Worm (Caenorhabditis elegans): ENCODE measurements around the gene srh-282.

Gene srh-282

ce11 chrIV:273299-273698 lies at the start of gene srh-282:
Gene srh-282 (minus strand): TSS chrIV:273399.
- TF ChIP-seq ref-1 (GFP tag; conservative IDR thresholded peaks at IDR 0.05) (no peak), ztf-29 (GFP tag; IDR thresholded peaks at IDR 0.05) (no peak), tab-1 (GFP tag; IDR thresholded peaks at IDR 0.05) (no peak), klf-2 (GFP tag; conservative IDR thresholded peaks at IDR 0.05) (no peak), cog-1 (tag; optimal IDR thresholded peaks at IDR 0.05) (no peak), T22C8.4 (GFP tag; IDR thresholded peaks at IDR 0.05) (no peak), ztf-23 (GFP tag; IDR thresholded peaks at IDR 0.05) (no peak), flt-1 (GFP tag; IDR thresholded peaks at IDR 0.05) (no peak), med-1 (GFP tag; optimal IDR thresholded peaks at IDR 0.05; ENCODE audit: insufficient read depth) (no peak)

ce11 chrIV:322497-322896 lies 49.3 kb upstream of the srh-282 start, which contains the start of gene grl-26:
Gene grl-26 (minus strand): TSS chrIV:322814.
- TF ChIP-seq klf-2 (GFP tag; conservative IDR thresholded peaks at IDR 0.05) (peak; percentile 59), ztf-23 (GFP tag; IDR thresholded peaks at IDR 0.05) (peak; percentile 81), ztf-29 (GFP tag; IDR thresholded peaks at IDR 0.05) (0 out of 2 replicates have a peak, but pooled peaks have one; percentile 43), ref-1 (GFP tag; conservative IDR thresholded peaks at IDR 0.05) (no peak), cog-1 (tag; optimal IDR thresholded peaks at IDR 0.05) (peak; percentile 80), flt-1 (GFP tag; IDR thresholded peaks at IDR 0.05) (peak; percentile 75), med-1 (GFP tag; optimal IDR thresholded peaks at IDR 0.05; ENCODE audit: insufficient read depth) (no peak), T22C8.4 (GFP tag; IDR thresholded peaks at IDR 0.05) (peak; percentile 58), tab-1 (GFP tag; IDR thresholded peaks at IDR 0.05) (peak; percentile 82)

- TF ChIP-seq med-1 (GFP tag; optimal IDR thresholded peaks at IDR 0.05; ENCODE audit: insufficient read depth) = no peak
- no peak for TF ChIP-seq T22C8.4 (GFP tag; IDR thresholded peaks at IDR 0.05)
- no peak for TF ChIP-seq ref-1 (GFP tag; conservative IDR thresholded peaks at IDR 0.05)
- TF ChIP-seq ztf-29 (GFP tag; IDR thresholded peaks at IDR 0.05) = no peak
- no peak for TF ChIP-seq klf-2 (GFP tag; conservative IDR thresholded peaks at IDR 0.05)
- TF ChIP-seq ztf-23 (GFP tag; IDR thresholded peaks at IDR 0.05) = no peak
- TF ChIP-seq tab-1 (GFP tag; IDR thresholded peaks at IDR 0.05) = no peak
- TF ChIP-seq cog-1 (tag; optimal IDR thresholded peaks at IDR 0.05) = no peak
- TF ChIP-seq flt-1 (GFP tag; IDR thresholded peaks at IDR 0.05) = no peak
Measured at ce11 chrIV:320380-320779, 47.2 kb upstream of the srh-282 start, which contains the start of gene dsc-4. Gene dsc-4 (minus strand): TSS chrIV:320544.

- TF ChIP-seq cog-1 (tag; optimal IDR thresholded peaks at IDR 0.05) = no peak
- no peak for TF ChIP-seq T22C8.4 (GFP tag; IDR thresholded peaks at IDR 0.05)
- no peak for TF ChIP-seq ref-1 (GFP tag; conservative IDR thresholded peaks at IDR 0.05)
- no peak for TF ChIP-seq tab-1 (GFP tag; IDR thresholded peaks at IDR 0.05)
- TF ChIP-seq ztf-23 (GFP tag; IDR thresholded peaks at IDR 0.05) = no peak
- no peak for TF ChIP-seq flt-1 (GFP tag; IDR thresholded peaks at IDR 0.05)
- no peak for TF ChIP-seq med-1 (GFP tag; optimal IDR thresholded peaks at IDR 0.05; ENCODE audit: insufficient read depth)
- TF ChIP-seq ztf-29 (GFP tag; IDR thresholded peaks at IDR 0.05) = no peak
- TF ChIP-seq klf-2 (GFP tag; conservative IDR thresholded peaks at IDR 0.05) = no peak
Measured at ce11 chrIV:319654-320053, 46.5 kb upstream of the srh-282 start.

ce11 chrIV:314475-314874 lies 41.3 kb upstream of the srh-282 start:
- no peak for TF ChIP-seq flt-1 (GFP tag; IDR thresholded peaks at IDR 0.05)

- TF ChIP-seq cog-1 (tag; optimal IDR thresholded peaks at IDR 0.05) = no peak
- TF ChIP-seq ztf-29 (GFP tag; IDR thresholded peaks at IDR 0.05) = no peak
- TF ChIP-seq ref-1 (GFP tag; conservative IDR thresholded peaks at IDR 0.05) = no peak
- TF ChIP-seq ztf-23 (GFP tag; IDR thresholded peaks at IDR 0.05) = no peak
- no peak for TF ChIP-seq T22C8.4 (GFP tag; IDR thresholded peaks at IDR 0.05)
- TF ChIP-seq klf-2 (GFP tag; conservative IDR thresholded peaks at IDR 0.05) = no peak
- no peak for TF ChIP-seq tab-1 (GFP tag; IDR thresholded peaks at IDR 0.05)
- no peak for TF ChIP-seq flt-1 (GFP tag; IDR thresholded peaks at IDR 0.05)
- TF ChIP-seq med-1 (GFP tag; optimal IDR thresholded peaks at IDR 0.05; ENCODE audit: insufficient read depth) = no peak
Measured at ce11 chrIV:313615-314014, 40.4 kb upstream of the srh-282 start, which contains the start of gene snai-1. Gene snai-1 (minus strand): TSS chrIV:313715.

ce11 chrIV:309526-309925 lies 36.3 kb upstream of the srh-282 start:
- TF ChIP-seq tab-1 (GFP tag; IDR thresholded peaks at IDR 0.05) (no peak), flt-1 (GFP tag; IDR thresholded peaks at IDR 0.05) (no peak), cog-1 (tag; optimal IDR thresholded peaks at IDR 0.05) (no peak)

- TF ChIP-seq ref-1 (GFP tag; conservative IDR thresholded peaks at IDR 0.05) (no peak), ztf-23 (GFP tag; IDR thresholded peaks at IDR 0.05) (no peak), klf-2 (GFP tag; conservative IDR thresholded peaks at IDR 0.05) (no peak), med-1 (GFP tag; optimal IDR thresholded peaks at IDR 0.05; ENCODE audit: insufficient read depth) (no peak), ztf-29 (GFP tag; IDR thresholded peaks at IDR 0.05) (no peak), cog-1 (tag; optimal IDR thresholded peaks at IDR 0.05) (no peak), T22C8.4 (GFP tag; IDR thresholded peaks at IDR 0.05) (no peak), flt-1 (GFP tag; IDR thresholded peaks at IDR 0.05) (no peak), tab-1 (GFP tag; IDR thresholded peaks at IDR 0.05) (no peak)
Measured at ce11 chrIV:307205-307604, 34.0 kb upstream of the srh-282 start, which contains the start of gene swt-1. Gene swt-1 (plus strand): TSS chrIV:307505.

- TF ChIP-seq T22C8.4 (GFP tag; IDR thresholded peaks at IDR 0.05) = no peak
- TF ChIP-seq ref-1 (GFP tag; conservative IDR thresholded peaks at IDR 0.05) = no peak
Measured at ce11 chrIV:306572-306971, 33.4 kb upstream of the srh-282 start.

- TF ChIP-seq ref-1 (GFP tag; conservative IDR thresholded peaks at IDR 0.05) = no peak
Measured at ce11 chrIV:305101-305500, 31.9 kb upstream of the srh-282 start.

ce11 chrIV:303264-303663 lies 30.1 kb upstream of the srh-282 start:
- no peak for TF ChIP-seq klf-2 (GFP tag; conservative IDR thresholded peaks at IDR 0.05)
- no peak for TF ChIP-seq med-1 (GFP tag; optimal IDR thresholded peaks at IDR 0.05; ENCODE audit: insufficient read depth)
- TF ChIP-seq ztf-23 (GFP tag; IDR thresholded peaks at IDR 0.05) = no peak
- no peak for TF ChIP-seq tab-1 (GFP tag; IDR thresholded peaks at IDR 0.05)
- no peak for TF ChIP-seq ztf-29 (GFP tag; IDR thresholded peaks at IDR 0.05)
- TF ChIP-seq cog-1 (tag; optimal IDR thresholded peaks at IDR 0.05) = no peak
- TF ChIP-seq flt-1 (GFP tag; IDR thresholded peaks at IDR 0.05) = no peak
- TF ChIP-seq ref-1 (GFP tag; conservative IDR thresholded peaks at IDR 0.05) = no peak
- no peak for TF ChIP-seq T22C8.4 (GFP tag; IDR thresholded peaks at IDR 0.05)
